Worm (Caenorhabditis elegans) whole organism, mixed stage, embryonic: ENCODE results near the gene flcn-1.

Source experiments
- drap-1 ChIP-seq: fragments of 200-800 bp; sonication (Bioruptor generic); optimal IDR thresholded peaks from 3 replicates; lab custom pipeline; 2018; ENCODE audit warnings: mild to moderate bottlenecking, missing genetic modification characterization, missing compliant biosample characterization
- elt-1 ChIP-seq: sonication (generic microtip); optimal IDR thresholded peaks from 2 replicates; lab custom pipeline; 2017; ENCODE audit warnings: missing genetic modification characterization, mild to moderate bottlenecking, missing compliant biosample characterization, antibody characterized with exemption, moderate library complexity, borderline replicate concordance; ENCODE audit not compliant: insufficient read depth
- elt-3 ChIP-seq: fragments of 150-350 bp; optimal IDR thresholded peaks from 2 replicates; lab custom pipeline; 2014; ENCODE audit warnings: missing biosample characterization, missing genetic modification characterization
- lin-13 ChIP-seq: fragments of 150-350 bp; optimal IDR thresholded peaks from 2 replicates; lab custom pipeline; 2014; ENCODE audit warnings: missing biosample characterization, missing genetic modification characterization
- nhr-12 ChIP-seq: fragments of 150-350 bp; optimal IDR thresholded peaks from 2 replicates; lab custom pipeline; 2014; ENCODE audit warnings: missing biosample characterization, missing genetic modification characterization
- nhr-237 ChIP-seq: fragments of 150-350 bp; optimal IDR thresholded peaks from 2 replicates; lab custom pipeline; 2014; ENCODE audit warnings: missing biosample characterization, missing genetic modification characterization
- nhr-76 ChIP-seq: sonication (generic microtip); optimal IDR thresholded peaks from 2 replicates; lab custom pipeline; 2017; ENCODE audit warnings: missing biosample characterization, missing genetic modification characterization
- pha-4 ChIP-seq: fragments of 150-350 bp; optimal IDR thresholded peaks from 2 replicates; lab custom pipeline; 2018; ENCODE audit warnings: missing biosample characterization, missing genetic modification reagents, missing genetic modification characterization
- unc-120 ChIP-seq: sonication (generic microtip); optimal IDR thresholded peaks from 2 replicates; lab custom pipeline; 2017; ENCODE audit warnings: missing genetic modification characterization, missing compliant biosample characterization; ENCODE audit not compliant: poor library complexity, severe bottlenecking
- unc-39 ChIP-seq: fragments of 150-350 bp; optimal IDR thresholded peaks from 2 replicates; lab custom pipeline; 2014; ENCODE audit warnings: missing biosample characterization, missing genetic modification characterization
- unc-62 ChIP-seq: fragments of 150-350 bp; optimal IDR thresholded peaks from 2 replicates; lab custom pipeline; 2014; ENCODE audit warnings: missing biosample characterization, missing genetic modification reagents, missing genetic modification characterization

- TF ChIP-seq pha-4 (tag; lab: Kevin White, UChicago) (no peak), lin-13 (tag; lab: Kevin White, UChicago) (no peak), unc-62 (GFP tag; lab: Kevin White, UChicago) (no peak), elt-1 (no peak), unc-39 (tag; lab: Kevin White, UChicago) (no peak), nhr-237 (no peak), nhr-76 (no peak), elt-3 (no peak), nhr-12 (tag; lab: Kevin White, UChicago) (no peak), unc-120 (tag; lab: Kevin White, UChicago) (no peak), drap-1 (GFP tag; lab: Kevin White, UChicago) (no peak)
Measured at ce11 chrII:6958136-6958535, 29.6 kb downstream of the flcn-1 start.
